Worm (Caenorhabditis elegans): ENCODE data around the gene R03H10.6.
"Not testable (repeated sequence)": the region's sequence is repeated elsewhere in the genome, so short reads cannot be mapped to it uniquely, and the experiment has no call there.

DNA sequence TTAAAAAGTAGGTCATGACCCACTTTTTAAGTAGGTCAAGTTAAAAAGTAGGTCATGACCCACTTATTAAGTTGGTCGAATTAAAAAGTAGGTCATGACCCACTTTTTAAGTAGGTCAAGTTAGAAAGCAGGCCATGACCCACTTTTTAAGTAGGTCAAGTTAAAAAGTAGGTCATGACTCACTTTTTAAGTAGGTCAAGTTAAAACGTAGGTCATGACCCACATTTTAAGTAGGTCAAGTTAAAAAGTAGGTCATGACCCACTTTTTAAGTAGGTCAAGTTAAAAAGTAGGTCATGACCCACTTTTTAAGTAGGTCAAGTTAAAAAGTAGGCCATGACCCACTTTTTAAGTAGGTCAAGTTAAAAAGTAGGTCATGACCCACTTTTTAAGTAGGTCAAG lies 29.3 kb upstream of the R03H10.6 start:
- not testable (repeated sequence) for TF ChIP-seq F13H6.1 (tag; optimal IDR thresholded peaks at IDR 0.05); ztf-11 (tag; optimal IDR thresholded peaks at IDR 0.05); nhr-11 (tag; optimal IDR thresholded peaks at IDR 0.05); peb-1 (tag; optimal IDR thresholded peaks at IDR 0.05); ztf-4 (tag; optimal IDR thresholded peaks at IDR 0.05); fos-1 (tag; optimal IDR thresholded peaks at IDR 0.05); unc-62 (GFP tag; optimal IDR thresholded peaks at IDR 0.05)
